Worm (Caenorhabditis elegans) whole organism, mixed stage, embryonic: ENCODE results near the gene gur-4.

ENCODE experiments used
- M03D4.4 ChIP-seq: sonication (generic microtip); optimal IDR thresholded peaks from 2 replicates; lab custom pipeline; 2017; ENCODE audit warnings: mild to moderate bottlenecking, missing genetic modification characterization, missing compliant biosample characterization
- bed-3 ChIP-seq: fragments of 200-800 bp; sonication (Bioruptor generic); optimal IDR thresholded peaks from 3 replicates; lab custom pipeline; 2018; ENCODE audit warnings: mild to moderate bottlenecking, missing genetic modification characterization, moderate library complexity, missing compliant biosample characterization
- ceh-39 ChIP-seq: fragments of 150-350 bp; optimal IDR thresholded peaks from 2 replicates; lab custom pipeline; 2014; ENCODE audit warnings: missing biosample characterization, missing genetic modification characterization
- ceh-43 ChIP-seq: fragments of 200-800 bp; sonication (Bioruptor generic); optimal IDR thresholded peaks from 2 replicates; lab custom pipeline; 2018; ENCODE audit warnings: mild to moderate bottlenecking, missing genetic modification characterization, moderate library complexity, missing compliant biosample characterization
- ceh-83 ChIP-seq: fragments of 200-800 bp; sonication (Bioruptor generic); optimal IDR thresholded peaks from 2 replicates; lab custom pipeline; 2018; ENCODE audit warnings: mild to moderate bottlenecking, missing genetic modification characterization, missing compliant biosample characterization
- ces-1 ChIP-seq: fragments of 150-350 bp; optimal IDR thresholded peaks from 2 replicates; lab custom pipeline; 2014; ENCODE audit warnings: missing biosample characterization, missing genetic modification reagents, missing genetic modification characterization
- cnd-1 ChIP-seq: fragments of 200-800 bp; sonication (Bioruptor generic); optimal IDR thresholded peaks from 2 replicates; lab custom pipeline; 2018; ENCODE audit warnings: mild to moderate bottlenecking, missing genetic modification characterization, missing compliant biosample characterization
- drap-1 ChIP-seq: fragments of 200-800 bp; sonication (Bioruptor generic); optimal IDR thresholded peaks from 3 replicates; lab custom pipeline; 2018; ENCODE audit warnings: mild to moderate bottlenecking, missing genetic modification characterization, missing compliant biosample characterization
- elt-1 ChIP-seq: sonication (generic microtip); optimal IDR thresholded peaks from 2 replicates; lab custom pipeline; 2017; ENCODE audit warnings: missing genetic modification characterization, mild to moderate bottlenecking, missing compliant biosample characterization, antibody characterized with exemption, moderate library complexity, borderline replicate concordance; ENCODE audit not compliant: insufficient read depth
- elt-3 ChIP-seq: fragments of 150-350 bp; optimal IDR thresholded peaks from 2 replicates; lab custom pipeline; 2014; ENCODE audit warnings: missing biosample characterization, missing genetic modification characterization
- flh-1 ChIP-seq: fragments of 200-800 bp; sonication (Bioruptor generic); optimal IDR thresholded peaks from 2 replicates; lab custom pipeline; 2018; ENCODE audit warnings: mild to moderate bottlenecking, missing genetic modification characterization, moderate library complexity, missing compliant biosample characterization
- ham-2 ChIP-seq: fragments of 200-800 bp; sonication (Bioruptor generic); optimal IDR thresholded peaks from 2 replicates; lab custom pipeline; 2018; ENCODE audit warnings: mild to moderate bottlenecking, missing genetic modification characterization, missing compliant biosample characterization
- hlh-1 ChIP-seq: fragments of 150-350 bp; optimal IDR thresholded peaks from 2 replicates; lab custom pipeline; 2014; ENCODE audit warnings: missing biosample characterization, missing genetic modification reagents, missing genetic modification characterization
- lin-13 ChIP-seq: fragments of 150-350 bp; optimal IDR thresholded peaks from 2 replicates; lab custom pipeline; 2014; ENCODE audit warnings: missing biosample characterization, missing genetic modification characterization
- lin-32 ChIP-seq: fragments of 200-800 bp; sonication (Bioruptor generic); optimal IDR thresholded peaks from 2 replicates; lab custom pipeline; 2018; ENCODE audit warnings: mild to moderate bottlenecking, missing genetic modification characterization, missing compliant biosample characterization
- lsy-2 ChIP-seq: fragments of 150-350 bp; optimal IDR thresholded peaks from 2 replicates; lab custom pipeline; 2014; ENCODE audit warnings: missing biosample characterization, missing genetic modification characterization
- mep-1 ChIP-seq: fragments of 150-350 bp; optimal IDR thresholded peaks from 2 replicates; lab custom pipeline; 2017; ENCODE audit warnings: missing biosample characterization, missing genetic modification reagents, missing genetic modification characterization, inconsistent platforms
- mls-2 ChIP-seq: sonication (generic microtip); optimal IDR thresholded peaks from 2 replicates; lab custom pipeline; 2016; ENCODE audit warnings: mild to moderate bottlenecking, missing genetic modification characterization, moderate library complexity, missing compliant biosample characterization
- nhr-12 ChIP-seq: fragments of 150-350 bp; optimal IDR thresholded peaks from 2 replicates; lab custom pipeline; 2014; ENCODE audit warnings: missing biosample characterization, missing genetic modification characterization
- nhr-2 ChIP-seq: fragments of 150-350 bp; optimal IDR thresholded peaks from 2 replicates; lab custom pipeline; 2014; ENCODE audit warnings: missing biosample characterization, missing genetic modification characterization
- nhr-237 ChIP-seq: fragments of 150-350 bp; optimal IDR thresholded peaks from 2 replicates; lab custom pipeline; 2014; ENCODE audit warnings: missing biosample characterization, missing genetic modification characterization
- nhr-28 ChIP-seq: fragments of 150-350 bp; optimal IDR thresholded peaks from 2 replicates; lab custom pipeline; 2014; ENCODE audit warnings: missing biosample characterization, missing genetic modification characterization
- nhr-76 ChIP-seq: sonication (generic microtip); optimal IDR thresholded peaks from 2 replicates; lab custom pipeline; 2017; ENCODE audit warnings: missing biosample characterization, missing genetic modification characterization
- pha-4 ChIP-seq: fragments of 150-350 bp; optimal IDR thresholded peaks from 2 replicates; lab custom pipeline; 2018; ENCODE audit warnings: missing biosample characterization, missing genetic modification reagents, missing genetic modification characterization
- sem-2 ChIP-seq: fragments of 200-800 bp; sonication (Bioruptor generic); optimal IDR thresholded peaks from 2 replicates; lab custom pipeline; 2018; ENCODE audit warnings: mild to moderate bottlenecking, missing genetic modification characterization, missing compliant biosample characterization
- snpc-4 ChIP-seq: fragments of 150-350 bp; optimal IDR thresholded peaks from 2 replicates; lab custom pipeline; 2014; ENCODE audit warnings: missing biosample characterization, missing genetic modification characterization
- sptf-1 ChIP-seq: sonication (generic microtip); optimal IDR thresholded peaks from 2 replicates; lab custom pipeline; 2017; ENCODE audit warnings: mild to moderate bottlenecking, missing genetic modification characterization, moderate library complexity, missing compliant biosample characterization
- tbx-8 ChIP-seq: fragments of 200-800 bp; sonication (Bioruptor generic); optimal IDR thresholded peaks from 2 replicates; lab custom pipeline; 2018; ENCODE audit warnings: mild to moderate bottlenecking, missing genetic modification characterization, moderate library complexity, missing compliant biosample characterization
- unc-120 ChIP-seq: sonication (generic microtip); optimal IDR thresholded peaks from 2 replicates; lab custom pipeline; 2017; ENCODE audit warnings: missing genetic modification characterization, missing compliant biosample characterization; ENCODE audit not compliant: poor library complexity, severe bottlenecking
- unc-39 ChIP-seq: fragments of 150-350 bp; optimal IDR thresholded peaks from 2 replicates; lab custom pipeline; 2014; ENCODE audit warnings: missing biosample characterization, missing genetic modification characterization
- unc-62 ChIP-seq: fragments of 150-350 bp; optimal IDR thresholded peaks from 2 replicates; lab custom pipeline; 2014; ENCODE audit warnings: missing biosample characterization, missing genetic modification reagents, missing genetic modification characterization
- zip-8 ChIP-seq: fragments of 150-350 bp; optimal IDR thresholded peaks from 2 replicates; lab custom pipeline; 2014; ENCODE audit warnings: missing biosample characterization, missing genetic modification characterization
- ztf-11 ChIP-seq: fragments of 150-350 bp; optimal IDR thresholded peaks from 2 replicates; lab custom pipeline; 2014; ENCODE audit warnings: missing biosample characterization, missing genetic modification characterization

Gene gur-4

DNA sequence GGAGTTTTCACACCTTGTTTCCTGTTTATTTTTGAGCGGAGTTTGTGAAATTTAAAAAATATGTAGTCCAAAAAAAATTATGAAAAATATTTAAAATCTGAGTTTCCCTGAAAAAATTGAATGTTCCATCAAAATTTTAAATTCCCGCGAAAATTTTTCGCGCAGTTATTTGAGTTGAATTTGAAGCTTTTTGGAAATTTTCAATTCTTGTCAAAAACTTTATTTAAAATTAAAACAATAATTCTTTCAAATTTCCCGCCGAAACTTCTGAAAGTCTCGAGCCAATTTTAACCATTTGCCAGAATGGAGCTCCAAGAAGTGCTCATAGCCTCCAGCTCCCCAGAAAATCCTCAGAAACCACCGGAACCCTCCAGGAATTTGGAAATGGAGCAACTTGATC lies at the start of gene gur-4:
TSS of gene gur-4 (plus strand) at position 301 of the 400 bp plus-strand sequence.
- no peak for TF ChIP-seq unc-39 (tag; lab: Kevin White, UChicago)
- no peak for TF ChIP-seq ceh-43 (GFP tag; lab: Kevin White, UChicago)
- no peak for TF ChIP-seq ceh-39 (tag; lab: Kevin White, UChicago)
- TF ChIP-seq snpc-4 (tag; lab: Kevin White, UChicago), result no peak
- no peak for TF ChIP-seq elt-3
- TF ChIP-seq ham-2 (GFP tag; lab: Kevin White, UChicago), result no peak
- TF ChIP-seq sem-2 (GFP tag; lab: Kevin White, UChicago), result no peak
- no peak for TF ChIP-seq lin-13
- TF ChIP-seq lsy-2 (tag; lab: Kevin White, UChicago), result no peak
- no peak for TF ChIP-seq ztf-11 (tag; lab: Kevin White, UChicago)
- no peak for TF ChIP-seq M03D4.4
- no peak for TF ChIP-seq hlh-1 (tag; lab: Kevin White, UChicago)
- no peak for TF ChIP-seq flh-1 (GFP tag; lab: Kevin White, UChicago)
- no peak for TF ChIP-seq nhr-2 (tag; lab: Kevin White, UChicago)
- no peak for TF ChIP-seq mep-1
- no peak for TF ChIP-seq nhr-12
- TF ChIP-seq elt-1 (tag; lab: Kevin White, UChicago), result no peak

DNA sequence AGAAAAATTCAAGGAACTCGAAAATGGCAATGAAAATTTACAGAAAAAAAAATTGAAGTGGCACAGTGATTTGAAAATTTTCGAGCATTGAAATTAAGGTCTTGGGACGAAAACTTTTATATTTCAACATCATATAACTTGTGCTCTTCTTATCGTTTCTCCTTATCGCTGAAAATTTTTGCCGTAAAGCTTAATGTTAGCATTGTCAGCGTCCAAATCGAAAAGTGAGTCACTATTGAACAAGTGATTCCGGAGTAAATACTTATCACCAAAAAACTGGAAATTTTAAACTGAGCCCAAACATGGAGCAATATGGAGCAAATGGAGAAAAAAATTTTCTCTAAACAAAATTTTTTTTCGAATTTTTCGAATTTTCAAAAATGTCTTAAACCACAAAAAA lies 48.9 kb upstream of the gur-4 start:
- no peak for TF ChIP-seq nhr-2 (tag; lab: Kevin White, UChicago)
- TF ChIP-seq ces-1 (GFP tag; lab: Kevin White, UChicago), result no peak
- no peak for TF ChIP-seq elt-1 (tag; lab: Kevin White, UChicago)
- no peak for TF ChIP-seq tbx-8 (GFP tag; lab: Kevin White, UChicago)
- no peak for TF ChIP-seq nhr-76 (tag; lab: Kevin White, UChicago)
- no peak for TF ChIP-seq bed-3 (GFP tag; lab: Kevin White, UChicago)

DNA sequence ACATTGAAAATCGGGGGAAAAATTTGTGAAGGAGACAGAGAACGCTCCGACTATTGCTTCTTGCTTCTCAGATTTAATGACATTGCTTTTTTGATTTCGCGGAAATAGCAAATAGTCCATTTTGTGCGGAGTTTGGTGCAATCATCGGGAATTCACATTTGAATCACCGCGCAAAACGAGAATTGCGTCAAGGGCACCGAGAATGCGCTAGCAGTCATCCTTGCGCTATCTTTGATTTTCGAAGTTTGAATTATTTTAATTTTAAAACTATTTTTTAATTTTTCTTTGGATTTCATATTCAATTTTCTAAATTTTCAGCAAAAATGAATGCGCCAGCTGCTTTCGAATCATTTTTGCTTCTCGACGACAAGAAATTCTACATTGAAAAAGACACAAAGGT lies 44.8 kb upstream of the gur-4 start, which contains the start of gene rpb-11:
TSS of gene rpb-11 (plus strand) at position 319 of the 400 bp plus-strand sequence.
- TF ChIP-seq cnd-1 (tag; lab: Kevin White, UChicago) (peak; percentile 45), sptf-1 (tag; lab: Kevin White, UChicago) (peak; percentile 80), ztf-11 (tag; lab: Kevin White, UChicago) (peak; percentile 22), mls-2 (tag; lab: Kevin White, UChicago) (peak; percentile 78), elt-1 (tag; lab: Kevin White, UChicago) (peak; percentile 53), ceh-43 (GFP tag; lab: Kevin White, UChicago) (peak; percentile 66), lsy-2 (tag; lab: Kevin White, UChicago) (peak; percentile 83), snpc-4 (tag; lab: Kevin White, UChicago) (no peak), sem-2 (GFP tag; lab: Kevin White, UChicago) (no peak), unc-62 (GFP tag; lab: Kevin White, UChicago) (peak; percentile 7), zip-8 (tag; lab: Kevin White, UChicago) (no peak), mep-1 (peak; percentile 95), pha-4 (tag; lab: Kevin White, UChicago) (peak; percentile 87), unc-120 (peak; percentile 45), elt-3 (no peak), nhr-2 (tag; lab: Kevin White, UChicago) (peak; percentile 19), ham-2 (GFP tag; lab: Kevin White, UChicago) (no peak), M03D4.4 (peak; percentile 79), drap-1 (GFP tag; lab: Kevin White, UChicago) (peak; percentile 65), ces-1 (GFP tag; lab: Kevin White, UChicago) (peak; percentile 59), nhr-76 (tag; lab: Kevin White, UChicago) (no peak), hlh-1 (tag; lab: Kevin White, UChicago) (peak; percentile 42), bed-3 (GFP tag; lab: Kevin White, UChicago) (peak; percentile 37), nhr-28 (no peak), nhr-237 (tag; lab: Kevin White, UChicago) (peak; percentile 81), ceh-39 (tag; lab: Kevin White, UChicago) (peak; percentile 33), lin-13 (peak; percentile 97), lin-32 (GFP tag; lab: Kevin White, UChicago) (peak; percentile 34)

DNA sequence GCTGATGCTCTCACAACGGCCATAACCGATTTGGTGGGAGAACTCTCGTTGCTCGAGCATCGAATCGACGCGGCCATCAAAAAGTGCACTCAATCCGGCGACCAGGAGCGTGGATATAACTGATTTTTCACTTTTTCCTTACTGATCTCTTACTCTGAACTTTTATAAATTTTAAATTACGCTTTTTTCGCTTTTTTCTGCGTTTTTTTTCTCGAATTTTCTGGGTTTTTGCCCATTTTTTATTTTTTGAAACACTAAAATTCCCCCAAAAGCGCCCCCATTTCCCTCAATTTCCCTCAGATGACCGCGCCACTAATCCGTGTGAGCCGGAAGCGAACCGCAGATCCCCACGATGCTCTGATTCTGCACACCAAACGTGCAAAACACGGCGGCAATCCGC lies 44.1 kb upstream of the gur-4 start, which contains the start of gene W01G7.4:
TSS of gene W01G7.4 (plus strand) at position 301 of the 400 bp plus-strand sequence.
- TF ChIP-seq drap-1 (GFP tag; lab: Kevin White, UChicago) (no peak), nhr-12 (no peak), elt-3 (no peak), ceh-83 (GFP tag; lab: Kevin White, UChicago) (no peak), sem-2 (GFP tag; lab: Kevin White, UChicago) (no peak), nhr-76 (tag; lab: Kevin White, UChicago) (no peak), bed-3 (GFP tag; lab: Kevin White, UChicago) (no peak), nhr-28 (no peak)
- TF ChIP-seq, all 35 proteins: peak for 0
